Fruit fly (Drosophila melanogaster): ENCODE measurements around the gene Bmcp.

The Bmcp gene

dm6 chr3L:11774401-11774800 is 53.7 kb downstream of the Bmcp start, which contains the start of gene Tim13:
Gene Tim13 (minus strand): TSS chr3L:11774501.
- TF ChIP-seq psq (optimal IDR thresholded peaks at IDR 0.05) = no peak
- no peak for TF ChIP-seq CG8478 (optimal IDR thresholded peaks at IDR 0.05)
- no peak for TF ChIP-seq Dll (optimal IDR thresholded peaks at IDR 0.05)
- no peak for TF ChIP-seq EcR (GFP tag; optimal IDR thresholded peaks at IDR 0.05)
- no peak for TF ChIP-seq usp (GFP tag; optimal IDR thresholded peaks at IDR 0.05)
- TF ChIP-seq pan (optimal IDR thresholded peaks at IDR 0.05) = no peak

dm6 chr3L:11776731-11777130 is 56.0 kb downstream of the Bmcp start, which contains the start of gene CG14131:
Gene CG14131 (plus strand): TSS chr3L:11777073.
- TF ChIP-seq usp (GFP tag; optimal IDR thresholded peaks at IDR 0.05) (no peak), psq (optimal IDR thresholded peaks at IDR 0.05) (no peak), Dll (optimal IDR thresholded peaks at IDR 0.05) (no peak), pan (optimal IDR thresholded peaks at IDR 0.05) (no peak), CG8478 (optimal IDR thresholded peaks at IDR 0.05) (no peak), EcR (GFP tag; optimal IDR thresholded peaks at IDR 0.05) (no peak)

DNA sequence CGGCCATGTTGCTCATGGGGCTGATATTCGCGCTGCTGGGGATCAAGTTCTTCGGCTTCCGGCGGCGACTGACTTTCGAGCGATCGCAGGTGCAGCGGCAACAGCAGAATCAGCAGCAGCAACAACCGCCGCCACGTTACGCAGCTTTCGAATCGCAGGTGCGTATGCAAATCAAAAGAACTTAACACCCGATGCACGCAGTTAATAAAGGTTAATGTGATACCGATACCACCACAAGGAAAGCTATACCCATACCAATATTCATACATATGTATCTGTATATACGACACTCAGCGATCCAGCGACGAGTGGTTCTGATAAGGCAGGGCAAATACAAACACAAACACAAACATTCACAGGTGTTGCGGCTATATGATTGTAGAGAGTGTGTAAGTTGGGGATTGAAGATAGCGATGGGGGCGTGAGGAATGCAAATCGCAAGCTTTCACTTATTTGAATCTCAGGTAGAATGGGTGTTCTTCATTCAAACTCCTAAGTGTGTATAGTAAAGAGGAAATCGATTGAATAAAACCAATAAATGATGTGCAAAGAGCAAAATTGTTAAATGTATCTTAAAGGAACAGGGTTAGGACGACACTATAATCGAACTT is 56.7 kb downstream of the Bmcp start:
- no peak for TF ChIP-seq Dll (optimal IDR thresholded peaks at IDR 0.05)
- TF ChIP-seq psq (optimal IDR thresholded peaks at IDR 0.05) = no peak
- no peak for TF ChIP-seq pan (optimal IDR thresholded peaks at IDR 0.05)
- no peak for TF ChIP-seq EcR (GFP tag; optimal IDR thresholded peaks at IDR 0.05)
- no peak for TF ChIP-seq usp (GFP tag; optimal IDR thresholded peaks at IDR 0.05)
- no peak for TF ChIP-seq CG8478 (optimal IDR thresholded peaks at IDR 0.05)

Data from whole organism.